Worm (Caenorhabditis elegans) whole organism, young adult: Measurements from ENCODE around the gene C56C10.6.
A peak's percentile ranks its signal among the peaks of the same experiment; 100 is the strongest.

Experiments used
- B0336.3 ChIP-seq: fragments of 200-800 bp; sonication (Bioruptor generic); IDR thresholded peaks from 2 replicates; pipeline ENCODE4 v1.3.6; 2022; ENCODE audit warnings: missing genetic modification characterization, missing compliant biosample characterization
- Y79H2A.3 ChIP-seq: fragments of 200-800 bp; sonication (Bioruptor generic); conservative IDR thresholded peaks from 2 replicates; pipeline ENCODE4 v1.3.6; 2022; ENCODE audit warnings: missing genetic modification reagents, missing genetic modification characterization, missing compliant biosample characterization
- ZK185.1 ChIP-seq: sonication (generic microtip); optimal IDR thresholded peaks from 2 replicates; lab custom pipeline; 2016; ENCODE audit warnings: mild to moderate bottlenecking, missing genetic modification characterization, missing compliant biosample characterization; ENCODE audit not compliant: poor library complexity, severe bottlenecking
- aptf-3 ChIP-seq: fragments of 200-800 bp; sonication (Bioruptor generic); IDR thresholded peaks from 2 replicates; pipeline ENCODE4 v1.3.6; 2022; ENCODE audit warnings: missing genetic modification characterization, missing compliant biosample characterization
- die-1 ChIP-seq: sonication (generic microtip); optimal IDR thresholded peaks from 2 replicates; lab custom pipeline; 2016; ENCODE audit warnings: missing genotype, mild to moderate bottlenecking, missing genetic modification characterization, missing compliant biosample characterization
- dox-1 ChIP-seq: fragments of 200-800 bp; sonication (Bioruptor generic); IDR thresholded peaks from 2 replicates; pipeline ENCODE4 v1.3.6; 2022; ENCODE audit warnings: missing genetic modification reagents, missing genetic modification characterization, missing compliant biosample characterization
- hsf-1 ChIP-seq: fragments of 200-800 bp; sonication (Bioruptor generic); IDR thresholded peaks from 2 replicates; pipeline ENCODE4 v1.3.6; 2022; ENCODE audit warnings: missing genetic modification reagents, missing genetic modification characterization, missing compliant biosample characterization
- lin-35 ChIP-seq, 3 experiments: fragments of 150-350 bp in 2 of 3; sonication (generic microtip) in 1 of 3; optimal IDR thresholded peaks; 2 replicates each; lab custom pipeline; 2014 to 2018; ENCODE audit warnings: missing biosample characterization in 3 of 3, missing genetic modification characterization in 3 of 3, missing genetic modification reagents in 3 of 3
- nfya-1 ChIP-seq: sonication (generic microtip); optimal IDR thresholded peaks from 2 replicates; lab custom pipeline; 2017; ENCODE audit warnings: antibody characterized with exemption, missing compliant biosample characterization, missing genetic modification characterization, borderline replicate concordance; ENCODE audit not compliant: insufficient read depth
- pha-4 ChIP-seq: fragments of 150-350 bp; sonication (generic microtip); optimal IDR thresholded peaks from 2 replicates; lab custom pipeline; 2014; ENCODE audit warnings: missing biosample characterization, missing genetic modification reagents, missing genetic modification characterization
- sptf-2 ChIP-seq: fragments of 200-800 bp; sonication (Bioruptor generic); optimal IDR thresholded peaks from 2 replicates; lab custom pipeline; 2018; ENCODE audit warnings: mild to moderate bottlenecking, missing genetic modification characterization, missing compliant biosample characterization

ce11 chrII:6561300-6561699, 19.8 kb downstream of the C56C10.6 start, which contains the start of gene F18C5.10:
- no peak for TF ChIP-seq sptf-2
- TF ChIP-seq B0336.3 (GFP tag; lab: Robert Waterston, UW) = no peak
- TF ChIP-seq aptf-3 (GFP tag; lab: Robert Waterston, UW) = no peak
- TF ChIP-seq pha-4 = no peak
- no peak for TF ChIP-seq lin-35 (GFP tag; optimal IDR thresholded peaks at IDR 0.05; lab: Kevin White, UChicago)
- TF ChIP-seq ZK185.1 (tag; lab: Kevin White, UChicago) = no peak
- no peak for TF ChIP-seq dox-1
- no peak for TF ChIP-seq Y79H2A.3 (GFP tag; lab: Robert Waterston, UW)
- no peak for TF ChIP-seq die-1 (tag; lab: Kevin White, UChicago)
- no peak for TF ChIP-seq nfya-1 (tag; lab: Kevin White, UChicago)
- 0 out of 2 replicates have a peak, but pooled peaks have one; percentile 47 for TF ChIP-seq hsf-1 (GFP tag; lab: Robert Waterston, UW)
